Worm (Caenorhabditis elegans) whole organism, L1 larva: ENCODE data around the gene F21G4.3.

Experiments used
- aha-1 ChIP-seq: fragments of 150-350 bp; optimal IDR thresholded peaks from 2 replicates; lab custom pipeline; 2014; ENCODE audit warnings: missing biosample characterization, missing genetic modification characterization
- aly-2 ChIP-seq: fragments of 150-350 bp; optimal IDR thresholded peaks from 2 replicates; lab custom pipeline; 2014; ENCODE audit warnings: missing biosample characterization, missing genetic modification characterization
- ama-1 ChIP-seq: fragments of 150-350 bp; optimal IDR thresholded peaks from 2 replicates; lab custom pipeline; 2014
- blmp-1 ChIP-seq: fragments of 150-350 bp; optimal IDR thresholded peaks from 2 replicates; lab custom pipeline; 2014; ENCODE audit warnings: missing biosample characterization, missing genetic modification characterization
- ceh-63 ChIP-seq: fragments of 200-800 bp; sonication (Bioruptor generic); optimal IDR thresholded peaks from 2 replicates; lab custom pipeline; 2018; ENCODE audit warnings: mild to moderate bottlenecking, missing genetic modification characterization, missing compliant biosample characterization
- ceh-82 ChIP-seq, 3 experiments: fragments of 150-350 bp in 1 of 3; sonication (generic microtip) in 2 of 3; optimal IDR thresholded peaks; 2 replicates each; lab custom pipeline; 2014 to 2017; ENCODE audit warnings: missing biosample characterization in 3 of 3, missing genetic modification characterization in 3 of 3
- ceh-88 ChIP-seq: fragments of 200-800 bp; sonication (Bioruptor generic); IDR thresholded peaks from 2 replicates; pipeline ENCODE4 v1.3.6; 2022; ENCODE audit warnings: missing genetic modification characterization, missing compliant biosample characterization
- ceh-90 ChIP-seq: sonication (generic microtip); optimal IDR thresholded peaks from 2 replicates; lab custom pipeline; 2016; ENCODE audit warnings: missing genetic modification characterization, missing compliant biosample characterization
- dpl-1 ChIP-seq, 3 experiments: fragments of 150-350 bp in 2 of 3; sonication (generic microtip) in 1 of 3; optimal IDR thresholded peaks; 2 replicates each; lab custom pipeline; 2014 to 2017; ENCODE audit warnings: missing biosample characterization in 3 of 3, missing genetic modification characterization in 3 of 3, missing genetic modification reagents in 3 of 3
- dsc-1 ChIP-seq: sonication (generic microtip); optimal IDR thresholded peaks from 2 replicates; lab custom pipeline; 2016; ENCODE audit warnings: mild to moderate bottlenecking, missing genetic modification characterization, missing compliant biosample characterization
- efl-1 ChIP-seq, 4 experiments: fragments of 150-350 bp; optimal IDR thresholded peaks in 3 of 4; peaks in 1 of 4; 1 replicate in 1 of 4; 2 replicates in 3 of 4; lab custom pipeline; 2014; ENCODE audit warnings: missing biosample characterization in 2 of 4, missing genetic modification characterization in 2 of 4, missing genetic modification reagents in 2 of 4
- efl-3 ChIP-seq: fragments of 200-800 bp; sonication (Bioruptor generic); optimal IDR thresholded peaks from 2 replicates; lab custom pipeline; 2018; ENCODE audit warnings: mild to moderate bottlenecking, missing genetic modification characterization, missing compliant biosample characterization
- egl-13 ChIP-seq: sonication (generic microtip); optimal IDR thresholded peaks from 2 replicates; lab custom pipeline; 2016; ENCODE audit warnings: missing genotype, missing genetic modification reagents, missing genetic modification characterization, missing compliant biosample characterization
- egl-27 ChIP-seq, 2 experiments: fragments of 150-350 bp in 1 of 2; sonication (generic microtip); optimal IDR thresholded peaks; 3 replicates each; lab custom pipeline; 2017 to 2018; ENCODE audit warnings: missing biosample characterization in 2 of 2, missing genetic modification characterization in 2 of 2, missing genetic modification reagents in 2 of 2
- elt-2 ChIP-seq: sonication (generic microtip); optimal IDR thresholded peaks from 2 replicates; lab custom pipeline; 2016; ENCODE audit warnings: missing genetic modification characterization, mild to moderate bottlenecking, inconsistent platforms, missing compliant biosample characterization, missing genetic modification reagents
- fkh-10 ChIP-seq: sonication (generic microtip); optimal IDR thresholded peaks from 2 replicates; lab custom pipeline; 2017; ENCODE audit warnings: missing biosample characterization, missing genetic modification reagents, missing genetic modification characterization
- fkh-4 ChIP-seq: sonication (generic microtip); optimal IDR thresholded peaks from 2 replicates; lab custom pipeline; 2016; ENCODE audit warnings: missing compliant biosample characterization, missing genetic modification characterization, borderline replicate concordance
- fos-1 ChIP-seq: fragments of 150-350 bp; optimal IDR thresholded peaks from 2 replicates; lab custom pipeline; 2014; ENCODE audit warnings: missing biosample characterization, missing genetic modification characterization
- hlh-4 ChIP-seq: sonication (generic microtip); optimal IDR thresholded peaks from 2 replicates; lab custom pipeline; 2016; ENCODE audit warnings: mild to moderate bottlenecking, missing genetic modification characterization, missing compliant biosample characterization
- hpl-2 ChIP-seq: fragments of 150-350 bp; optimal IDR thresholded peaks from 2 replicates; lab custom pipeline; 2014; ENCODE audit warnings: missing biosample characterization, missing genetic modification reagents, missing genetic modification characterization
- irx-1 ChIP-seq: sonication (generic microtip); optimal IDR thresholded peaks from 2 replicates; lab custom pipeline; 2016; ENCODE audit warnings: missing genetic modification characterization, missing compliant biosample characterization
- lin-14 ChIP-seq: fragments of 200-800 bp; sonication (Bioruptor generic); optimal IDR thresholded peaks from 2 replicates; lab custom pipeline; 2018; ENCODE audit warnings: mild to moderate bottlenecking, missing genetic modification characterization, moderate library complexity, missing compliant biosample characterization
- lin-35 ChIP-seq, 2 experiments: fragments of 150-350 bp; optimal IDR thresholded peaks; 2 replicates each; lab custom pipeline; 2014; ENCODE audit warnings: missing biosample characterization in 2 of 2, missing genetic modification characterization in 2 of 2, missing genetic modification reagents in 2 of 2
- mdl-1 ChIP-seq, 2 experiments: fragments of 150-350 bp; optimal IDR thresholded peaks; 2 replicates each; lab custom pipeline; 2014 to 2017; ENCODE audit warnings: missing biosample characterization in 2 of 2, missing genetic modification characterization in 2 of 2, inconsistent platforms in 1 of 2
- nhr-11 ChIP-seq: fragments of 150-350 bp; optimal IDR thresholded peaks from 2 replicates; lab custom pipeline; 2014; ENCODE audit warnings: missing biosample characterization, missing genetic modification characterization
- nhr-12 ChIP-seq: sonication (generic microtip); optimal IDR thresholded peaks from 2 replicates; lab custom pipeline; 2017; ENCODE audit warnings: missing biosample characterization, missing genetic modification characterization
- nhr-20 ChIP-seq: sonication (generic microtip); optimal IDR thresholded peaks from 2 replicates; lab custom pipeline; 2016; ENCODE audit warnings: mild to moderate bottlenecking, missing genetic modification characterization, missing compliant biosample characterization
- nhr-76 ChIP-seq: sonication (generic microtip); optimal IDR thresholded peaks from 2 replicates; lab custom pipeline; 2017; ENCODE audit warnings: missing biosample characterization, missing genetic modification characterization
- nhr-85 ChIP-seq: sonication (generic microtip); peaks from one replicate; lab custom pipeline; 2016; ENCODE audit warnings: missing genetic modification characterization, inconsistent platforms, missing compliant biosample characterization
- pax-3 ChIP-seq: fragments of 200-800 bp; sonication (Bioruptor generic); optimal IDR thresholded peaks from 2 replicates; lab custom pipeline; 2018; ENCODE audit warnings: mild to moderate bottlenecking, missing genetic modification characterization, moderate library complexity, missing compliant biosample characterization
- pqm-1 ChIP-seq: sonication (generic microtip); optimal IDR thresholded peaks from 3 replicates; lab custom pipeline; 2017; ENCODE audit warnings: missing biosample characterization, missing genetic modification characterization
- rnt-1 ChIP-seq: sonication (generic microtip); optimal IDR thresholded peaks from 2 replicates; lab custom pipeline; 2016; ENCODE audit warnings: mild to moderate bottlenecking, missing genetic modification characterization, moderate library complexity, missing compliant biosample characterization
- sptf-1 ChIP-seq: fragments of 150-350 bp; optimal IDR thresholded peaks from 2 replicates; lab custom pipeline; 2014; ENCODE audit warnings: missing biosample characterization, missing genetic modification characterization
- unc-130 ChIP-seq: fragments of 150-350 bp; optimal IDR thresholded peaks from 2 replicates; lab custom pipeline; 2017; ENCODE audit warnings: missing biosample characterization, missing genetic modification characterization, inconsistent platforms
- unc-30 ChIP-seq: sonication (generic microtip); optimal IDR thresholded peaks from 2 replicates; lab custom pipeline; 2017; ENCODE audit warnings: missing biosample characterization, missing genetic modification characterization
- unc-86 ChIP-seq: sonication (generic microtip); optimal IDR thresholded peaks from 2 replicates; lab custom pipeline; 2016; ENCODE audit warnings: missing genetic modification characterization, missing compliant biosample characterization
- unc-98 ChIP-seq: fragments of 200-800 bp; sonication (Bioruptor generic); IDR thresholded peaks from 2 replicates; pipeline ENCODE4 v1.3.6; 2022; ENCODE audit warnings: missing genetic modification characterization, missing compliant biosample characterization
- vab-15 ChIP-seq: sonication (generic microtip); optimal IDR thresholded peaks from 2 replicates; lab custom pipeline; 2017; ENCODE audit warnings: missing genotype, mild to moderate bottlenecking, missing genetic modification characterization, missing compliant biosample characterization
- xbp-1 ChIP-seq: sonication (generic microtip); optimal IDR thresholded peaks from 2 replicates; lab custom pipeline; 2016; ENCODE audit warnings: missing genetic modification characterization, missing compliant biosample characterization
- zag-1 ChIP-seq: fragments of 150-350 bp; optimal IDR thresholded peaks from 2 replicates; lab custom pipeline; 2014; ENCODE audit warnings: missing biosample characterization, missing genetic modification characterization
- ztf-4 ChIP-seq: fragments of 150-350 bp; optimal IDR thresholded peaks from 2 replicates; lab custom pipeline; 2014; ENCODE audit warnings: missing biosample characterization, missing genetic modification characterization

Gene F21G4.3

ce11 chrX:9882112-9882511 is 12.8 kb upstream of the F21G4.3 start, which contains the start of gene glo-1 (continued):
- TF ChIP-seq nhr-76 (tag; lab: Kevin White, UChicago) = no peak
- no peak for TF ChIP-seq pax-3 (tag; lab: Kevin White, UChicago)
- TF ChIP-seq, all 84 proteins: peak for 0

ce11 chrX:9882572-9882971 is 12.4 kb upstream of the F21G4.3 start:
- TF ChIP-seq elt-2 (tag; lab: Kevin White, UChicago) = peak; percentile 55
- no peak for TF ChIP-seq efl-3 (GFP tag; lab: Kevin White, UChicago)
- TF ChIP-seq efl-1 (optimal IDR thresholded peaks at IDR 0.05; lab: Kevin White, UChicago) = no peak
- peak in 1 of 2 experiments; percentile 62 for TF ChIP-seq efl-1 (GFP tag; optimal IDR thresholded peaks at IDR 0.05 in 1 of 2; lab: Kevin White, UChicago)
- TF ChIP-seq nhr-76 (tag; lab: Kevin White, UChicago) = no peak
- TF ChIP-seq ceh-82 (tag; optimal IDR thresholded peaks at IDR 0.05; lab: Kevin White, UChicago) = no peak
- TF ChIP-seq egl-27 (tag; optimal IDR thresholded peaks at IDR 0.05; lab: Kevin White, UChicago) = no peak

ce11 chrX:9883837-9884324 is 11.1 kb upstream of the F21G4.3 start, which contains the start of gene mrp-4:
mrp-4 (plus strand) TSS chrX:9884274.
- TF ChIP-seq aha-1 (tag; lab: Kevin White, UChicago) = no peak
- no peak for TF ChIP-seq xbp-1 (tag; lab: Kevin White, UChicago)
- no peak for TF ChIP-seq pax-3 (tag; lab: Kevin White, UChicago)
- TF ChIP-seq sptf-1 = no peak
- no peak for TF ChIP-seq dsc-1 (tag; lab: Kevin White, UChicago)
- TF ChIP-seq pqm-1 (tag; lab: Kevin White, UChicago) = no peak
- no peak for TF ChIP-seq unc-98 (GFP tag; lab: Robert Waterston, UW)
- no peak for TF ChIP-seq dpl-1 (GFP tag; optimal IDR thresholded peaks at IDR 0.05; lab: Kevin White, UChicago)
- no peak for TF ChIP-seq hpl-2
- no peak for TF ChIP-seq blmp-1 (tag; lab: Kevin White, UChicago)

- TF ChIP-seq zag-1 (tag; lab: Kevin White, UChicago) = no peak
- peak; percentile 13 for TF ChIP-seq lin-14
- TF ChIP-seq elt-2 (tag; lab: Kevin White, UChicago) = peak; percentile 13
Measured at ce11 chrX:9892323-9892722, 2.6 kb upstream of the F21G4.3 start, which contains the start of gene F21G4.1. F21G4.1 (minus strand) TSS chrX:9892328.

DNA sequence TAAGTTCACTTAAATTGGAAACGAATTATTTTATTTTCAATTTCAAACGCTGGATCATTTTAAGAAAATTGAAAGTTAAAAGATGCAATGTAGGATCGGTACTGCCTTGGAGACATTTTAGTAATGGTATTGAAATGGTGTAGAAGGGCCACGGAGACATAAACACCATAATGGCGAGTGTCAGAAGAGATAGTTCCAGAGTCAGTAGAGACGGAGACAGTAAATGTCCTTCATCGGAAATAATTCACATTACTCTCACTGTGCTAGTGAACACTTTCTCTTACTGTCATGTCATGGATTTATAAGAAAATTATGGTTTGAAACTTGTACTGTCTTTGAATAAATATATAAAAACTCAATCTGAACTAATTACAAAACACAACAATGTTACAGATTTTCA is 1.9 kb upstream of the F21G4.3 start:
- no peak for TF ChIP-seq ztf-4
- TF ChIP-seq nhr-85 (tag; lab: Kevin White, UChicago) = peak; percentile 73
- TF ChIP-seq nhr-20 = no peak
- no peak for TF ChIP-seq hlh-4 (tag; lab: Kevin White, UChicago)
- TF ChIP-seq unc-130 (tag; lab: Kevin White, UChicago) = no peak
- TF ChIP-seq rnt-1 (tag; lab: Kevin White, UChicago) = no peak
- peak; percentile 59 for TF ChIP-seq lin-14
- TF ChIP-seq blmp-1 (tag; lab: Kevin White, UChicago) = peak; percentile 87
- no peak for TF ChIP-seq fkh-4
- TF ChIP-seq ceh-63 (GFP tag; lab: Kevin White, UChicago) = no peak
- TF ChIP-seq mdl-1 (tag; optimal IDR thresholded peaks at IDR 0.05; lab: Kevin White, UChicago) = no peak

DNA sequence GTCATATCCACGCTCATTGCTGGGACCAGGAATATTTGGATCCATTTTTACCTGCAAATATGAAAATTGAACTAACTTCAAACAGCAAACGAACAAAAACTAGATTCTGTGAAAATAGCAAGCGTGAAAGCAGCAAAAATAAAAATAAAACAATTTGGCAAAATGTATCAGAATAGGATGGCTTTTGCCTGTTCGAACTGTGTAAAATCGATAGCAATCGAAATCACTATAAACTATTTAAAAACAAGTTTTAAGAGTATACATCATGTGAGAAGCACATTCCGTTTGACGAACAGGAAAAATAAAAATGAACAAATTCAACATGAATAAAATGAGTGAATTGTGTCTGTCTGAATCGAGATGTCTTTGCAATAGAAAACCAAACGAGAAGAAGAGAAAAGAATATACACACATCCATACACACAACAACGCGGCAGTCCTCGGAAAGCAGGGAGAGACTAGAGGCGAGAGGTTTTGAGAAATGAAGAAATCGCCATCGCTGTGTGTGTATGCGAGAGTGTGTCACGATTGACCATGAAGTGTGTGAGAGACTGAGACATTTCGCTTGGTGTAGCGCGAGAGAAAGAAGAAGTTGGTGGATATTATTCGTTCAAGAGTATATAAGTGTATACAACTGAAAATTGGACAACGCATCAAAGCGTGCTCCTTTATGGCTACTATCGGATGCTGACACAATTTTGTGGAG is 4.6 kb downstream of the F21G4.3 start, which contains the start of gene phf-34:
Gene phf-34 (minus strand): TSS at position 51 of the 706 bp plus-strand sequence.
- TF ChIP-seq blmp-1 (tag; lab: Kevin White, UChicago) (peak; percentile 73), unc-86 (tag; lab: Kevin White, UChicago) (peak; percentile 19), lin-14 (peak; percentile 88), ceh-90 (tag; lab: Kevin White, UChicago) (no peak), xbp-1 (tag; lab: Kevin White, UChicago) (peak; percentile 26), lin-35 (GFP tag; optimal IDR thresholded peaks at IDR 0.05; lab: Kevin White, UChicago) (peak; percentile 17 to 26), aly-2 (no peak), elt-2 (tag; lab: Kevin White, UChicago) (no peak), fkh-10 (GFP tag; lab: Kevin White, UChicago) (peak; percentile 54), unc-98 (GFP tag; lab: Robert Waterston, UW) (no peak), ama-1 (lab: Kevin White, UChicago) (no peak), unc-30 (no peak), fos-1 (tag; lab: Kevin White, UChicago) (no peak), ceh-88 (GFP tag; lab: Robert Waterston, UW) (no peak), nhr-12 (tag; lab: Kevin White, UChicago) (no peak), nhr-20 (peak; percentile 39), egl-13 (tag; lab: Kevin White, UChicago) (peak; percentile 13), irx-1 (tag; lab: Kevin White, UChicago) (no peak), nhr-11 (tag; lab: Kevin White, UChicago) (no peak), vab-15 (tag; lab: Kevin White, UChicago) (no peak), ceh-82 (tag; optimal IDR thresholded peaks at IDR 0.05; lab: Kevin White, UChicago) (peak in 2 of 3 experiments; percentile 31 to 57)
